Worm (Caenorhabditis elegans): Measurements from ENCODE around the gene unc-10.

Gene unc-10

ce11 chrX:7318639-7319038 lies 38.5 kb upstream of the unc-10 start, which contains the start of gene spp-4:
spp-4 (minus strand) TSS chrX:7318756.
- TF ChIP-seq mep-1 (tag; optimal IDR thresholded peaks at IDR 0.05) (no peak), bed-3 (GFP tag; optimal IDR thresholded peaks at IDR 0.05) (no peak), lin-13 (tag; optimal IDR thresholded peaks at IDR 0.05) (no peak), sptf-1 (tag; optimal IDR thresholded peaks at IDR 0.05) (no peak), nhr-237 (tag; optimal IDR thresholded peaks at IDR 0.05) (no peak), lsy-2 (tag; optimal IDR thresholded peaks at IDR 0.05) (no peak), blmp-1 (tag; optimal IDR thresholded peaks at IDR 0.05) (no peak), nhr-28 (tag; optimal IDR thresholded peaks at IDR 0.05) (no peak), tbx-8 (GFP tag; optimal IDR thresholded peaks at IDR 0.05) (no peak), ceh-83 (GFP tag; optimal IDR thresholded peaks at IDR 0.05) (no peak), elt-3 (tag; optimal IDR thresholded peaks at IDR 0.05) (no peak), unc-39 (tag; optimal IDR thresholded peaks at IDR 0.05) (no peak), mls-2 (tag; optimal IDR thresholded peaks at IDR 0.05) (no peak), ces-1 (GFP tag; optimal IDR thresholded peaks at IDR 0.05) (no peak), unc-120 (tag; optimal IDR thresholded peaks at IDR 0.05; ENCODE audit: poor library complexity, severe bottlenecking) (no peak), ceh-39 (tag; optimal IDR thresholded peaks at IDR 0.05) (no peak)

ce11 chrX:7316485-7317391 lies 36.6 kb upstream of the unc-10 start, which contains the start of the genes spp-2 and spp-6:
spp-2 (minus strand) TSS chrX:7316818.
spp-6 (plus strand) TSS chrX:7317341.
- TF ChIP-seq unc-120 (tag; optimal IDR thresholded peaks at IDR 0.05; ENCODE audit: poor library complexity, severe bottlenecking): no peak
- TF ChIP-seq tbx-8 (GFP tag; optimal IDR thresholded peaks at IDR 0.05): no peak
- TF ChIP-seq snpc-4 (tag; optimal IDR thresholded peaks at IDR 0.05): no peak
- no peak for TF ChIP-seq pha-4 (tag; optimal IDR thresholded peaks at IDR 0.05)
- TF ChIP-seq lin-32 (GFP tag; optimal IDR thresholded peaks at IDR 0.05): no peak
- TF ChIP-seq bed-3 (GFP tag; optimal IDR thresholded peaks at IDR 0.05): no peak
- TF ChIP-seq ceh-83 (GFP tag; optimal IDR thresholded peaks at IDR 0.05): no peak
- no peak for TF ChIP-seq elt-1 (tag; optimal IDR thresholded peaks at IDR 0.05; ENCODE audit: borderline replicate concordance, insufficient read depth)
- no peak for TF ChIP-seq ztf-11 (tag; optimal IDR thresholded peaks at IDR 0.05)
- no peak for TF ChIP-seq cnd-1 (tag; optimal IDR thresholded peaks at IDR 0.05)
- no peak for TF ChIP-seq lsy-2 (tag; optimal IDR thresholded peaks at IDR 0.05)
- TF ChIP-seq flh-1 (GFP tag; optimal IDR thresholded peaks at IDR 0.05): no peak
- no peak for TF ChIP-seq hlh-1 (tag; optimal IDR thresholded peaks at IDR 0.05)
- TF ChIP-seq nhr-76 (tag; optimal IDR thresholded peaks at IDR 0.05): no peak

- TF ChIP-seq nhr-76 (tag; optimal IDR thresholded peaks at IDR 0.05) (no peak), cnd-1 (tag; optimal IDR thresholded peaks at IDR 0.05) (no peak), mep-1 (tag; optimal IDR thresholded peaks at IDR 0.05) (no peak), unc-120 (tag; optimal IDR thresholded peaks at IDR 0.05; ENCODE audit: poor library complexity, severe bottlenecking) (no peak), tbx-8 (GFP tag; optimal IDR thresholded peaks at IDR 0.05) (no peak), nhr-12 (tag; optimal IDR thresholded peaks at IDR 0.05) (no peak), elt-1 (tag; optimal IDR thresholded peaks at IDR 0.05; ENCODE audit: borderline replicate concordance, insufficient read depth) (no peak), nhr-28 (tag; optimal IDR thresholded peaks at IDR 0.05) (no peak), nhr-237 (tag; optimal IDR thresholded peaks at IDR 0.05) (no peak), M03D4.4 (tag; optimal IDR thresholded peaks at IDR 0.05) (no peak), unc-39 (tag; optimal IDR thresholded peaks at IDR 0.05) (no peak), hlh-1 (tag; optimal IDR thresholded peaks at IDR 0.05) (no peak), mls-2 (tag; optimal IDR thresholded peaks at IDR 0.05) (no peak), drap-1 (GFP tag; optimal IDR thresholded peaks at IDR 0.05) (no peak), sptf-1 (tag; optimal IDR thresholded peaks at IDR 0.05) (no peak), unc-62 (GFP tag; optimal IDR thresholded peaks at IDR 0.05) (no peak), ceh-43 (GFP tag; optimal IDR thresholded peaks at IDR 0.05) (no peak), ces-1 (GFP tag; optimal IDR thresholded peaks at IDR 0.05) (no peak)
These were observed 35.2 kb upstream of the unc-10 start, which contains the start of gene spp-3 for ce11 chrX:7315329-7315728. spp-3 (minus strand) TSS chrX:7315353.

ce11 chrX:7314564-7314963 lies 34.4 kb upstream of the unc-10 start:
- TF ChIP-seq zip-8 (tag; optimal IDR thresholded peaks at IDR 0.05): no peak
- TF ChIP-seq lin-13 (tag; optimal IDR thresholded peaks at IDR 0.05): no peak
- TF ChIP-seq M03D4.4 (tag; optimal IDR thresholded peaks at IDR 0.05): no peak
- TF ChIP-seq elt-3 (tag; optimal IDR thresholded peaks at IDR 0.05): no peak
- TF ChIP-seq mab-5 (tag; optimal IDR thresholded peaks at IDR 0.05): no peak
- no peak for TF ChIP-seq cnd-1 (tag; optimal IDR thresholded peaks at IDR 0.05)
- no peak for TF ChIP-seq ceh-39 (tag; optimal IDR thresholded peaks at IDR 0.05)
- no peak for TF ChIP-seq snpc-4 (tag; optimal IDR thresholded peaks at IDR 0.05)
- TF ChIP-seq ces-1 (GFP tag; optimal IDR thresholded peaks at IDR 0.05): no peak
- TF ChIP-seq blmp-1 (tag; optimal IDR thresholded peaks at IDR 0.05): no peak
- no peak for TF ChIP-seq flh-1 (GFP tag; optimal IDR thresholded peaks at IDR 0.05)
- TF ChIP-seq ceh-43 (GFP tag; optimal IDR thresholded peaks at IDR 0.05): no peak
- no peak for TF ChIP-seq lin-32 (GFP tag; optimal IDR thresholded peaks at IDR 0.05)
